Worm (Caenorhabditis elegans): Measurements from ENCODE around the gene srg-9.

Gene srg-9

ce11 chrIII:6268061-6268460 lies 11.5 kb upstream of the srg-9 start, which contains the start of gene srg-7:
Gene srg-7, minus strand, starts transcription at chrIII:6268161.
- TF ChIP-seq sea-2 (GFP tag; optimal IDR thresholded peaks at IDR 0.05): no peak
- no peak for TF ChIP-seq lin-39 (tag; optimal IDR thresholded peaks at IDR 0.05)
- no peak for TF ChIP-seq lsy-12 (tag; optimal IDR thresholded peaks at IDR 0.05)
- no peak for TF ChIP-seq nhr-43 (tag; optimal IDR thresholded peaks at IDR 0.05; ENCODE audit: poor library complexity, severe bottlenecking)
- no peak for TF ChIP-seq ztf-11 (tag; optimal IDR thresholded peaks at IDR 0.05)
- TF ChIP-seq daf-12 (tag; optimal IDR thresholded peaks at IDR 0.05): no peak
- no peak for TF ChIP-seq egl-5 (tag; optimal IDR thresholded peaks at IDR 0.05)
- no peak for TF ChIP-seq skn-1 (tag; optimal IDR thresholded peaks at IDR 0.05)
- no peak for TF ChIP-seq jun-1 (tag; optimal IDR thresholded peaks at IDR 0.05)
- no peak for TF ChIP-seq nhr-237 (tag; optimal IDR thresholded peaks at IDR 0.05)

DNA sequence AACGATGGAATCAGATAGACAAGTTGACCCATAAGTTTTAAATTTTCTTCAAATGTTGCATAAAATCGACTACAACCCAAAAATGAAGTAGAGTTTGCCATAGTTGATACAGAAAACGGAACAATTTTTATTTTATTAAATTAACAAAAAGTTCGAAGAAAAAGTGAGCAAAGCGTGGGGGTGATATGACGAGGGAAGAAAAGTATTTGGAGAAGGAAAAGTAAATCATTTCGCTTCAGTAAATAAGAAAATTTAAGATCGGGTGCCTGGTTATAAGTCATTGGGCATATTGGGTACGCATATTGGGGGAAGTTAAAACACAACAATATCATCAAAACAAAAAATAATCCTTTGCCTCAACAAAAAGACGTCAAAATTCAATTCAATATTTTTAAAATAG lies 9.3 kb upstream of the srg-9 start, which contains the start of gene srg-6:
TSS of gene srg-6 (minus strand) at position 101 of the 400 bp plus-strand sequence.
- TF ChIP-seq elt-3 (tag; optimal IDR thresholded peaks at IDR 0.05) (no peak), jun-1 (tag; optimal IDR thresholded peaks at IDR 0.05) (no peak), aly-2 (tag; optimal IDR thresholded peaks at IDR 0.05) (no peak), R02D3.7 (tag; optimal IDR thresholded peaks at IDR 0.05) (no peak), nhr-237 (tag; optimal IDR thresholded peaks at IDR 0.05) (no peak), ceh-82 (tag; optimal IDR thresholded peaks at IDR 0.05) (no peak), fkh-2 (tag; optimal IDR thresholded peaks at IDR 0.05) (no peak), snpc-4 (tag; optimal IDR thresholded peaks at IDR 0.05) (no peak), eor-1 (tag; optimal IDR thresholded peaks at IDR 0.05) (no peak), elt-2 (tag; optimal IDR thresholded peaks at IDR 0.05) (no peak), sea-2 (GFP tag; optimal IDR thresholded peaks at IDR 0.05) (no peak), nhr-23 (tag; optimal IDR thresholded peaks at IDR 0.05) (no peak), nhr-76 (tag; optimal IDR thresholded peaks at IDR 0.05) (no peak), skn-1 (tag; optimal IDR thresholded peaks at IDR 0.05) (no peak), pqm-1 (tag; optimal IDR thresholded peaks at IDR 0.05) (no peak), nhr-12 (tag; optimal IDR thresholded peaks at IDR 0.05) (no peak)

DNA sequence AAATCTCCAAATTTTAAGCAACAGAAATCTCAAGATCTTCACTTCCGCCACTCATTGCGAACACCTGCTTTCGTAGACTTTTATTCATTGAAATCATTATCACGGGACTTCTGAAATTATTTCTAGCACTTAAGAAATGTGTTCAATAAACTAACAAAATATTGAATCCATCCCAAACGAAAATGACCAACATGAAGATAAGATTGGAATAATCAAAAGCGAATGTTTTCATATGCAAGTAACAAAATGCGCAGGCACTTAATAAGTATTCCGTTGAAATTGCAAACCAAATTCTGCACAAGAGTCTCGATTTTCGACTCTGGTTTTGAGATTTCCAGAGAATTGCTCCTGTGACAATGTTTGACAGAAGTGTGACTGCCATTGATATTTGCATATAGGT lies 7.9 kb upstream of the srg-9 start, which contains the start of gene srg-5:
TSS of gene srg-5 (minus strand) at position 101 of the 400 bp plus-strand sequence.
- TF ChIP-seq skn-1 (tag; optimal IDR thresholded peaks at IDR 0.05) (no peak), tbx-2 (tag; optimal IDR thresholded peaks at IDR 0.05) (no peak), nhr-23 (tag; optimal IDR thresholded peaks at IDR 0.05) (no peak), elt-1 (tag; optimal IDR thresholded peaks at IDR 0.05) (no peak), zag-1 (tag; optimal IDR thresholded peaks at IDR 0.05) (no peak), ztf-4 (tag; optimal IDR thresholded peaks at IDR 0.05) (no peak), nhr-76 (tag; optimal IDR thresholded peaks at IDR 0.05) (no peak), aly-2 (tag; optimal IDR thresholded peaks at IDR 0.05) (no peak), elt-2 (tag; optimal IDR thresholded peaks at IDR 0.05) (no peak), fos-1 (tag; optimal IDR thresholded peaks at IDR 0.05) (no peak), daf-12 (tag; optimal IDR thresholded peaks at IDR 0.05) (no peak), nhr-237 (tag; optimal IDR thresholded peaks at IDR 0.05) (no peak), nhr-25 (tag; optimal IDR thresholded peaks at IDR 0.05) (no peak), nhr-28 (tag; optimal IDR thresholded peaks at IDR 0.05) (no peak), fkh-10 (GFP tag; optimal IDR thresholded peaks at IDR 0.05) (no peak), mdl-1 (tag; optimal IDR thresholded peaks at IDR 0.05) (no peak), hmg-11 (tag; optimal IDR thresholded peaks at IDR 0.05) (no peak)

DNA sequence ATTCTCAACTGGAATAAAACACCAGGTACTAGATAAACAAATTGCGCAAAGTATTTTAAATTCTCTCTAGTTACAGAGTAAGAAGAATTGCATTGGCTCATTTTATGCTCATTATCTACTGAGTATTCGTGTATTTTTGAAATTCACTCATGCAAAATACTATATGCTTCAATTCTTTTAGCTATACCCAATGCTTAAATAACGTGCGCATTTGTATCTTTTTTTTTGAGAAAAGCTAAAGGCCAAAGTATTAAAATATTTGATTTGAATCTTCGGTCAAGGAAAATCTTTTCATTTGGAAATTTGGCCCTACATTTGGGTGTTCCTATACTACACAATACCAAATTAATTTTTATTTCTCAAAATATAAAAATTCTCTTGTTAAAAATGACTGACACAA lies 5.4 kb upstream of the srg-9 start, which contains the start of gene srg-4:
TSS of gene srg-4 (minus strand) at position 101 of the 400 bp plus-strand sequence.
- TF ChIP-seq nhr-25 (tag; optimal IDR thresholded peaks at IDR 0.05) (no peak), eor-1 (tag; optimal IDR thresholded peaks at IDR 0.05) (no peak), lsy-12 (tag; optimal IDR thresholded peaks at IDR 0.05) (no peak), nhr-23 (tag; optimal IDR thresholded peaks at IDR 0.05) (no peak), egl-27 (tag; optimal IDR thresholded peaks at IDR 0.05) (no peak), pqm-1 (tag; optimal IDR thresholded peaks at IDR 0.05) (no peak), ztf-11 (tag; optimal IDR thresholded peaks at IDR 0.05) (no peak), nhr-28 (tag; optimal IDR thresholded peaks at IDR 0.05) (no peak), unc-39 (tag; optimal IDR thresholded peaks at IDR 0.05) (no peak), mml-1 (tag; optimal IDR thresholded peaks at IDR 0.05) (no peak), pha-4 (tag; optimal IDR thresholded peaks at IDR 0.05) (no peak)

Measured in whole organism, L3 larva.